Fruit fly (Drosophila melanogaster) whole organism, embryonic: ENCODE results near the gene CG15046.

Source experiments
- Adf1 ChIP-seq: fragments of 200-800 bp; sonication (Bioruptor generic); IDR thresholded peaks from 2 replicates; pipeline ENCODE4 v1.3.6; 2022; ENCODE audit warnings: missing biosample characterization, missing genetic modification characterization
- B-H2 ChIP-seq: fragments of 200-800 bp; sonication (Bioruptor generic); optimal IDR thresholded peaks from 2 replicates; lab custom pipeline; 2018; ENCODE audit warnings: missing biosample characterization, mild to moderate bottlenecking, missing genetic modification characterization
- CG10979 ChIP-seq: fragments of 200-800 bp; sonication (Bioruptor generic); optimal IDR thresholded peaks from 2 replicates; lab custom pipeline; 2018; ENCODE audit warnings: missing biosample characterization, mild to moderate bottlenecking, missing genetic modification characterization, moderate library complexity
- CG11504 ChIP-seq: fragments of 200-800 bp; sonication (Bioruptor generic); optimal IDR thresholded peaks from 3 replicates; lab custom pipeline; 2019; ENCODE audit warnings: missing biosample characterization, mild to moderate bottlenecking, missing genetic modification characterization, moderate library complexity
- CG11696 ChIP-seq: fragments of 200-800 bp; sonication (Bioruptor generic); IDR thresholded peaks from 2 replicates; pipeline ENCODE4 v1.3.6; 2022; ENCODE audit warnings: missing biosample characterization, missing genetic modification characterization
- CG12769 ChIP-seq: fragments of 200-800 bp; sonication (Bioruptor generic); optimal IDR thresholded peaks from 2 replicates; lab custom pipeline; 2019; ENCODE audit warnings: missing biosample characterization, mild to moderate bottlenecking, missing genetic modification characterization, moderate library complexity
- CG13775 ChIP-seq: fragments of 200-800 bp; sonication (Bioruptor generic); optimal IDR thresholded peaks from 3 replicates; lab custom pipeline; 2017; ENCODE audit warnings: missing biosample characterization, mild to moderate bottlenecking, missing genetic modification characterization
- CG14050 ChIP-seq: fragments of 200-800 bp; sonication (Bioruptor generic); IDR thresholded peaks from 3 replicates; pipeline ENCODE4 v1.3.6; 2022; ENCODE audit warnings: missing biosample characterization, missing genetic modification characterization
- CG14860 ChIP-seq: fragments of 200-800 bp; sonication (Bioruptor generic); IDR thresholded peaks from 3 replicates; pipeline ENCODE4 v1.3.6; 2022; ENCODE audit warnings: missing biosample characterization, missing genetic modification characterization; ENCODE audit not compliant: partially characterized antibody
- CG15514 ChIP-seq: fragments of 200-800 bp; sonication (Bioruptor generic); optimal IDR thresholded peaks from 3 replicates; lab custom pipeline; 2017; ENCODE audit warnings: missing biosample characterization, missing genetic modification characterization, mild to moderate bottlenecking, moderate library complexity, missing genetic modification reagents
- CG1603 ChIP-seq: fragments of 200-800 bp; sonication (Bioruptor generic); optimal IDR thresholded peaks from 2 replicates; lab custom pipeline; 2019; ENCODE audit warnings: missing biosample characterization, mild to moderate bottlenecking, missing genetic modification characterization, moderate library complexity
- CG32532 ChIP-seq: fragments of 200-800 bp; sonication (Bioruptor generic); IDR thresholded peaks from 2 replicates; pipeline ENCODE4 v1.3.6; 2022; ENCODE audit warnings: missing biosample characterization, missing genetic modification characterization
- CG3281 ChIP-seq: fragments of 200-800 bp; sonication (Bioruptor generic); optimal IDR thresholded peaks from 3 replicates; lab custom pipeline; 2017; ENCODE audit warnings: missing biosample characterization, mild to moderate bottlenecking, missing genetic modification characterization
- CG4360 ChIP-seq: fragments of 200-800 bp; sonication (Bioruptor generic); IDR thresholded peaks from 2 replicates; pipeline ENCODE4 v1.3.6; 2022; ENCODE audit warnings: missing biosample characterization, missing genetic modification characterization
- CG6765 ChIP-seq: fragments of 200-800 bp; sonication (Bioruptor generic); optimal IDR thresholded peaks from 3 replicates; lab custom pipeline; 2017; ENCODE audit warnings: missing biosample characterization, mild to moderate bottlenecking, missing genetic modification characterization
- CG7556 ChIP-seq: fragments of 200-800 bp; sonication (Bioruptor generic); optimal IDR thresholded peaks from 2 replicates; lab custom pipeline; 2017; ENCODE audit warnings: missing biosample characterization, mild to moderate bottlenecking, missing genetic modification characterization
- CG8281 ChIP-seq: fragments of 200-800 bp; sonication (Bioruptor generic); optimal IDR thresholded peaks from 2 replicates; lab custom pipeline; 2018; ENCODE audit warnings: missing biosample characterization, mild to moderate bottlenecking, missing genetic modification characterization, moderate library complexity
- Chrac-16 ChIP-seq: fragments of 200-800 bp; sonication (Bioruptor generic); optimal IDR thresholded peaks from 3 replicates; lab custom pipeline; 2016; ENCODE audit warnings: missing biosample characterization, missing genetic modification characterization
- CrebB ChIP-seq: fragments of 200-800 bp; sonication (Bioruptor generic); optimal IDR thresholded peaks from 3 replicates; lab custom pipeline; 2018; ENCODE audit warnings: missing biosample characterization, mild to moderate bottlenecking, missing genetic modification characterization
- Deaf1 ChIP-seq: fragments of 200-800 bp; optimal IDR thresholded peaks from 3 replicates; lab custom pipeline; 2019; ENCODE audit warnings: missing biosample characterization, mild to moderate bottlenecking, missing genetic modification characterization, moderate library complexity
- Dll ChIP-seq: fragments of 200-800 bp; sonication (Bioruptor generic); IDR thresholded peaks from 4 replicates; pipeline ENCODE4 v1.3.6; 2022; ENCODE audit warnings: missing biosample characterization, missing genetic modification characterization; ENCODE audit not compliant: partially characterized antibody
- Dref ChIP-seq: fragments of 200-800 bp; sonication (Bioruptor generic); IDR thresholded peaks from 2 replicates; pipeline ENCODE4 v1.3.6; 2022; ENCODE audit warnings: missing biosample characterization, missing genetic modification characterization
- Elba2 ChIP-seq: fragments of 200-800 bp; sonication (Bioruptor generic); optimal IDR thresholded peaks from 3 replicates; lab custom pipeline; 2016; ENCODE audit warnings: missing biosample characterization, missing genetic modification characterization
- Fer3 ChIP-seq: fragments of 200-800 bp; sonication (Bioruptor generic); optimal IDR thresholded peaks from 2 replicates; lab custom pipeline; 2018; ENCODE audit warnings: missing biosample characterization, mild to moderate bottlenecking, missing genetic modification characterization, moderate library complexity
- Jarid2 ChIP-seq: fragments of 200-800 bp; sonication (Bioruptor generic); optimal IDR thresholded peaks from 3 replicates; lab custom pipeline; 2017; ENCODE audit warnings: mild to moderate bottlenecking, missing biosample characterization, missing genetic modification reagents, missing genetic modification characterization
- Lim3 ChIP-seq: fragments of 200-800 bp; sonication (Bioruptor generic); IDR thresholded peaks from 2 replicates; pipeline ENCODE4 v1.3.6; 2022; ENCODE audit warnings: missing biosample characterization, missing genetic modification characterization
- MTF-1 ChIP-seq: fragments of 200-800 bp; sonication (Bioruptor generic); optimal IDR thresholded peaks from 2 replicates; lab custom pipeline; 2018; ENCODE audit warnings: missing biosample characterization, mild to moderate bottlenecking, missing genetic modification characterization, borderline replicate concordance
- Mes4 ChIP-seq: fragments of 200-800 bp; sonication (Bioruptor generic); optimal IDR thresholded peaks from 2 replicates; lab custom pipeline; 2016; ENCODE audit warnings: missing biosample characterization, missing genetic modification characterization
- Myb ChIP-seq: fragments of 200-800 bp; sonication (Bioruptor generic); optimal IDR thresholded peaks from 2 replicates; lab custom pipeline; 2016; ENCODE audit warnings: missing biosample characterization, missing genetic modification characterization
- PHDP ChIP-seq: fragments of 200-800 bp; sonication (Bioruptor generic); optimal IDR thresholded peaks from 3 replicates; lab custom pipeline; 2018; ENCODE audit warnings: missing biosample characterization, mild to moderate bottlenecking, missing genetic modification characterization, moderate library complexity
- Sry-δ ChIP-seq: fragments of 200-800 bp; sonication (Bioruptor generic); optimal IDR thresholded peaks from 2 replicates; lab custom pipeline; 2016; ENCODE audit warnings: missing biosample characterization, missing genetic modification characterization
- abd-A ChIP-seq: fragments of 200-800 bp; sonication (Bioruptor generic); optimal IDR thresholded peaks from 3 replicates; lab custom pipeline; 2019; ENCODE audit warnings: missing biosample characterization, mild to moderate bottlenecking, missing genetic modification characterization, moderate library complexity
- amos ChIP-seq: fragments of 200-800 bp; sonication (Bioruptor generic); IDR thresholded peaks from 2 replicates; pipeline ENCODE4 v1.3.6; 2022; ENCODE audit warnings: missing biosample characterization, missing genetic modification characterization; ENCODE audit not compliant: partially characterized antibody
- cwo ChIP-seq: fragments of 200-800 bp; sonication (Bioruptor generic); optimal IDR thresholded peaks from 3 replicates; lab custom pipeline; 2017; ENCODE audit warnings: missing biosample characterization, missing genetic modification characterization, mild to moderate bottlenecking, moderate library complexity, missing genetic modification reagents
- ftz-f1 ChIP-seq: fragments of 200-800 bp; sonication (Bioruptor generic); optimal IDR thresholded peaks from 2 replicates; lab custom pipeline; 2016; ENCODE audit warnings: missing biosample characterization, missing genetic modification characterization
- hb ChIP-seq: fragments of 200-800 bp; sonication (Bioruptor generic); IDR thresholded peaks from 3 replicates; pipeline ENCODE4 v1.3.6; 2022; ENCODE audit warnings: missing biosample characterization, missing genetic modification characterization; ENCODE audit not compliant: partially characterized antibody
- hbn ChIP-seq: fragments of 200-800 bp; sonication (Bioruptor generic); IDR thresholded peaks from 2 replicates; pipeline ENCODE4 v1.3.6; 2022; ENCODE audit warnings: missing biosample characterization, missing genetic modification characterization; ENCODE audit not compliant: partially characterized antibody
- hkb ChIP-seq, 2 experiments: fragments of 200-800 bp in 1 of 2; fragments of >200 bp in 1 of 2; sonication (Bioruptor generic) in 1 of 2; IDR thresholded peaks in 1 of 2; optimal IDR thresholded peaks in 1 of 2; 2 replicates each; pipeline versions ENCODE4 v1.3.6 to Lab custom; 2017 to 2022; ENCODE audit warnings: missing biosample characterization in 1 of 2, missing genetic modification characterization in 1 of 2
- ken ChIP-seq: fragments of 200-800 bp; sonication (Bioruptor generic); IDR thresholded peaks from 3 replicates; pipeline ENCODE4 v1.3.6; 2022; ENCODE audit warnings: missing biosample characterization, missing genetic modification characterization
- klu ChIP-seq: fragments of 200-800 bp; sonication (Bioruptor generic); IDR thresholded peaks from 2 replicates; pipeline ENCODE4 v1.3.6; 2022; ENCODE audit warnings: missing biosample characterization, missing genetic modification characterization
- lab ChIP-seq: fragments of 200-800 bp; sonication (Bioruptor generic); optimal IDR thresholded peaks from 3 replicates; lab custom pipeline; 2017; ENCODE audit warnings: missing biosample characterization, missing genetic modification characterization, mild to moderate bottlenecking, moderate library complexity, missing genetic modification reagents
- maf-S ChIP-seq: fragments of 200-800 bp; sonication (Bioruptor generic); optimal IDR thresholded peaks from 2 replicates; lab custom pipeline; 2016; ENCODE audit warnings: missing biosample characterization, missing genetic modification characterization
- row ChIP-seq: fragments of 200-800 bp; sonication (Bioruptor generic); IDR thresholded peaks from 3 replicates; pipeline ENCODE4 v1.3.6; 2022; ENCODE audit warnings: missing biosample characterization, missing genetic modification characterization
- salm ChIP-seq: fragments of 200-800 bp; sonication (Bioruptor generic); optimal IDR thresholded peaks from 2 replicates; lab custom pipeline; 2018; ENCODE audit warnings: missing biosample characterization, mild to moderate bottlenecking, missing genetic modification characterization
- sna ChIP-seq: fragments of 200-800 bp; sonication (Bioruptor generic); IDR thresholded peaks from 2 replicates; pipeline ENCODE4 v1.3.6; 2022; ENCODE audit warnings: missing biosample characterization, missing genetic modification characterization; ENCODE audit not compliant: partially characterized antibody
- sob ChIP-seq: fragments of 200-800 bp; sonication (Bioruptor generic); IDR thresholded peaks from 2 replicates; pipeline ENCODE4 v1.3.6; 2022; ENCODE audit warnings: missing biosample characterization, missing genetic modification characterization
- tna ChIP-seq: fragments of 200-800 bp; sonication (Bioruptor generic); IDR thresholded peaks from 2 replicates; pipeline ENCODE4 v1.3.6; 2022; ENCODE audit warnings: missing biosample characterization, missing genetic modification characterization; ENCODE audit not compliant: partially characterized antibody
- unc-4 ChIP-seq: fragments of 200-800 bp; sonication (Bioruptor generic); IDR thresholded peaks from 2 replicates; pipeline ENCODE4 v1.3.6; 2022; ENCODE audit warnings: missing biosample characterization, missing genetic modification characterization; ENCODE audit not compliant: partially characterized antibody
- vvl ChIP-seq: fragments of 200-800 bp; sonication (Bioruptor generic); IDR thresholded peaks from 2 replicates; pipeline ENCODE4 v1.3.6; 2022; ENCODE audit warnings: missing biosample characterization, missing genetic modification characterization

Gene CG15046

DNA sequence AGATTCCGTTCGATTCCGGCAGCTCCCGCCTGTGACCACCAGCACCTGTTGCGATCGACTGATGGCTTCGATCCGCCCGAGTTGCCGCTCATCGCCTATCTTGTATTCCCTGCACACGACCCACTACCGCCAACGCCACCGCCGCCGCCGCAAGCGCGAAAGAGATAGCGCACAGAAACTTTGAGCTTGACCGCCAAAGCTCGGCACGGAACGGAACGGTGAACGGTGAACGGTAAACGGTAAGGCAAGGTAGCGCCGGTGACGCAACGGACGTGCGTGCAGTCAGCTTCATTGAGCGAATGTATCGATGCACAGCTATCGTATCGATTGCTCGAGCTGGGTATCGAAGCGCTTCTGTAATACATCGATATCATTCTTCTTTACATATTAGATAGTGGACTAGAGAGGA is 22.9 kb upstream of the CG15046 start, which contains the start of gene Ggt-1 (continued):
- no peak for TF ChIP-seq CG3281 (GFP tag; lab: Kevin White, UChicago)
- TF ChIP-seq tna (GFP tag; lab: Robert Waterston, UW): peak; percentile 94
- peak; percentile 48; the same call in 1 of the 2 replicates for TF ChIP-seq Adf1 (GFP tag; lab: Robert Waterston, UW)
- peak; percentile 72 for TF ChIP-seq ftz-f1 (GFP tag; lab: Kevin White, UChicago)
- TF ChIP-seq CG8281: no peak
- TF ChIP-seq CG13775: no peak
- no peak for TF ChIP-seq salm
- TF ChIP-seq Lim3 (GFP tag; lab: Robert Waterston, UW): no peak
- TF ChIP-seq Sry-δ (GFP tag; lab: Kevin White, UChicago): peak; percentile 67
- TF ChIP-seq abd-A: no peak
- TF ChIP-seq cwo (GFP tag; lab: Kevin White, UChicago): peak; percentile 22
- peak; percentile 92 for TF ChIP-seq sna (GFP tag; lab: Robert Waterston, UW)
- no peak for TF ChIP-seq hkb (optimal IDR thresholded peaks at IDR 0.05; lab: Kevin White, UChicago)
- peak; percentile 25; the same call in 1 of the 2 replicates for TF ChIP-seq hkb (GFP tag; IDR thresholded peaks at IDR 0.05; lab: Robert Waterston, UW)
- TF ChIP-seq CG14860 (GFP tag; lab: Robert Waterston, UW): peak; percentile 96
- TF ChIP-seq Chrac-16 (GFP tag; lab: Kevin White, UChicago): no peak
- TF ChIP-seq MTF-1 (GFP tag; lab: Kevin White, UChicago): peak; percentile 100
- TF ChIP-seq CG11504 (tag; lab: Kevin White, UChicago): peak; percentile 31
- TF ChIP-seq Myb: peak; percentile 12
- peak; percentile 81 for TF ChIP-seq Dref (GFP tag; lab: Robert Waterston, UW)
- peak; percentile 89 for TF ChIP-seq amos (GFP tag; lab: Robert Waterston, UW)
- TF ChIP-seq B-H2 (GFP tag; lab: Kevin White, UChicago): peak; percentile 27
- TF ChIP-seq Fer3 (tag; lab: Kevin White, UChicago): no peak
- TF ChIP-seq Elba2 (GFP tag; lab: Kevin White, UChicago): no peak
- no peak for TF ChIP-seq CG7556 (GFP tag; lab: Kevin White, UChicago)
- TF ChIP-seq CG15514 (GFP tag; lab: Kevin White, UChicago): peak; percentile 94
- peak; percentile 49; the same call in 1 of the 2 replicates for TF ChIP-seq sob (GFP tag; lab: Robert Waterston, UW)
- TF ChIP-seq PHDP (tag; lab: Kevin White, UChicago): no peak
- TF ChIP-seq CG11696: no peak
- TF ChIP-seq maf-S: no peak
- TF ChIP-seq CrebB: peak; percentile 22
- peak; percentile 99 for TF ChIP-seq CG1603
- TF ChIP-seq hbn: peak; percentile 89
- 0 out of 2 replicates have a peak, but pooled peaks have one; percentile 17 for TF ChIP-seq klu (GFP tag; lab: Robert Waterston, UW)
- peak; percentile 95 for TF ChIP-seq Dll (GFP tag; lab: Robert Waterston, UW)
- peak; percentile 27; the same call in 1 of the 2 replicates for TF ChIP-seq vvl (GFP tag; lab: Robert Waterston, UW)
- no peak for TF ChIP-seq CG6765 (GFP tag; lab: Kevin White, UChicago)
- 0 out of 3 replicates have a peak, but pooled peaks have one; percentile 14 for TF ChIP-seq row
- no peak for TF ChIP-seq CG4360
- peak; percentile 42 for TF ChIP-seq lab (GFP tag; lab: Kevin White, UChicago)
- TF ChIP-seq Mes4: no peak
- TF ChIP-seq CG10979 (tag; lab: Kevin White, UChicago): no peak
- TF ChIP-seq Deaf1 (tag; lab: Kevin White, UChicago): peak; percentile 68
- peak; percentile 93 for TF ChIP-seq unc-4 (GFP tag; lab: Robert Waterston, UW)
- TF ChIP-seq ken (GFP tag; lab: Robert Waterston, UW): no peak
- TF ChIP-seq CG12769 (tag; lab: Kevin White, UChicago): peak; percentile 79
- TF ChIP-seq CG32532 (GFP tag; lab: Robert Waterston, UW): peak; percentile 43; the same call in 1 of the 2 replicates
- peak; percentile 72 for TF ChIP-seq Jarid2 (GFP tag; lab: Kevin White, UChicago)
- peak; percentile 94 for TF ChIP-seq hb (GFP tag; lab: Robert Waterston, UW)
- no peak for TF ChIP-seq CG14050 (GFP tag; lab: Robert Waterston, UW)
